2 fruit fly cellular contexts compared by ENCODE assay signal in the genomic region with DNA sequence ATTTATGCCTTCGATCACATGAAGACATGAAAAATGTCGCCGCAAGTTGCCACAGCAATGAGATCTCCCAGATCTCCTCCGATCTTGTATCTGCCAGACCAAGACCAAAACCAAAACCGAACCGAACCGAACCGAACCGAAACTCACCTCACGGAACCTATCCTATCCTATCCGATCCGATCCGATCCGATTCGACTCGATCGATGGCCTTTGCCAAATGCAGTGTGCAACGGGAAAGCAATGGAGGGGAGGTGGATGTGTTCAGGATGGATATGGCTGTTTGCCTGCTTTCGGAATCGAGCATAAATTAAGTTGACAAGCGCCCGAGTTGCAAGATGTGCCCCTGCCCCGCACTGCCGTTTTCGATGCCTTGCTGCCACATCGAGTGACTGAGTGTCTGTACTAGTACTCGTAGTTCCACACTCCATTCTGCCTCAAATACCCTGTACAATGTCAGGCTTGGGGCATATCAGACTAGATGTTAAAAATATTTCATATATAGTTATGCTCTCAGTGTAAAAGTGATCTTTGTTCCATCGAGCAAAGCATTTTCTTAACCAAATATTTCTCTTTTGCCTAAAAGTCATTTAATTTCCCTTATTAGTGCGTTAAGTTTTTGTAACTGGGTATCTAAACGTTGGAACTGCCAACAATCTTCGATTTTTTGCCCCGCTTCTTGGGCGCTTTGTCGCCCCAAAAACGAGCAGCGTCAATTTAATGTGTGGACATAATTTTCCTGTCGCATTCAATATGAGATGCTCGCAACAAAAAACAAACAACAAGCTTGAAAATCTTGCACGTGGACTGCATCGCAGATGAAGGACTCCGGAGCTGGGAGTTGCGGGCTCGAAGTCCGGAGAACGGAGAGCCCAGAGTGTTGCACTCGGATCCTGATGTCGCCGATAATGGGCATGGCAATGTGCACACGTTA.
TF ChIP-seq lines count a peak whose summit lies in the region.

No protein-coding gene starts in this region.

TF ChIP-seq in whole organism, embryonic, 481 proteins besides CTCF, POLR2A, EP300 and RAD21 (continued from another document and continues in another):
- TF ChIP-seq CG18599 (GFP tag; optimal IDR thresholded peaks at IDR 0.05; lab: Kevin White, UChicago) = peak; percentile 33
- TF ChIP-seq Sry-δ (GFP tag; optimal IDR thresholded peaks at IDR 0.05; lab: Kevin White, UChicago) = peak; percentile 44
- TF ChIP-seq CG15601 (tag; optimal IDR thresholded peaks at IDR 0.05; lab: Kevin White, UChicago) = peak; percentile 81
- TF ChIP-seq Bteb2 (GFP tag; optimal IDR thresholded peaks at IDR 0.05; lab: Kevin White, UChicago) = peak; percentile 43
- peak; percentile 88 for TF ChIP-seq az2 (GFP tag; optimal IDR thresholded peaks at IDR 0.05; lab: Kevin White, UChicago)
- no peak for TF ChIP-seq CG7963 (GFP tag; IDR thresholded peaks at IDR 0.05; lab: Robert Waterston, UW; ENCODE audit: partially characterized antibody)
- no peak for TF ChIP-seq Trl (optimal IDR thresholded peaks at IDR 0.05; lab: Kevin White, UChicago)
- TF ChIP-seq Trl (GFP tag; optimal IDR thresholded peaks at IDR 0.05; lab: Kevin White, UChicago) = peak; percentile 80
- no peak for TF ChIP-seq CG3995 (GFP tag; optimal IDR thresholded peaks at IDR 0.05; lab: Kevin White, UChicago)
- TF ChIP-seq zfh2 (GFP tag; optimal IDR thresholded peaks at IDR 0.05; lab: Kevin White, UChicago) = no peak
- TF ChIP-seq Scr (GFP tag; IDR thresholded peaks at IDR 0.05; lab: Robert Waterston, UW; ENCODE audit: partially characterized antibody) = no peak
- no peak for TF ChIP-seq danr (GFP tag; IDR thresholded peaks at IDR 0.05; lab: Robert Waterston, UW)
- no peak for TF ChIP-seq corto (GFP tag; optimal IDR thresholded peaks at IDR 0.05; lab: Kevin White, UChicago)
- TF ChIP-seq jigr1 (GFP tag; IDR thresholded peaks at IDR 0.05; lab: Robert Waterston, UW) = peak; percentile 73; the same call in 2 of the 3 replicates
- TF ChIP-seq Nf-YC (tag; optimal IDR thresholded peaks at IDR 0.05; lab: Kevin White, UChicago) = no peak
- TF ChIP-seq Dll (GFP tag; IDR thresholded peaks at IDR 0.05; lab: Robert Waterston, UW; ENCODE audit: partially characterized antibody) = no peak
- no peak for TF ChIP-seq Opbp (GFP tag; IDR thresholded peaks at IDR 0.05; lab: Robert Waterston, UW; ENCODE audit: partially characterized antibody)
- peak; percentile 61 for TF ChIP-seq Atf3 (GFP tag; optimal IDR thresholded peaks at IDR 0.05; lab: Kevin White, UChicago)
- TF ChIP-seq tna (GFP tag; IDR thresholded peaks at IDR 0.05; lab: Robert Waterston, UW; ENCODE audit: partially characterized antibody) = no peak
- peak; percentile 50 for TF ChIP-seq CG6272 (GFP tag; IDR thresholded peaks at IDR 0.05; lab: Robert Waterston, UW)
- no peak for TF ChIP-seq CG14860 (GFP tag; IDR thresholded peaks at IDR 0.05; lab: Robert Waterston, UW; ENCODE audit: partially characterized antibody)
- no peak for TF ChIP-seq mld (GFP tag; IDR thresholded peaks at IDR 0.05; lab: Robert Waterston, UW; ENCODE audit: partially characterized antibody)
- TF ChIP-seq CG12236 (GFP tag; optimal IDR thresholded peaks at IDR 0.05; lab: Kevin White, UChicago) = peak; percentile 77
- TF ChIP-seq MBD-R2 (GFP tag; IDR thresholded peaks at IDR 0.05; lab: Robert Waterston, UW) = no peak
- peak; percentile 66 for TF ChIP-seq org-1 (GFP tag; optimal IDR thresholded peaks at IDR 0.05; lab: Kevin White, UChicago)
- no peak for TF ChIP-seq abd-A (tag; optimal IDR thresholded peaks at IDR 0.05; lab: Kevin White, UChicago)
- TF ChIP-seq hbn (GFP tag; IDR thresholded peaks at IDR 0.05; lab: Robert Waterston, UW; ENCODE audit: partially characterized antibody) = no peak
- TF ChIP-seq nau (GFP tag; optimal IDR thresholded peaks at IDR 0.05; lab: Kevin White, UChicago) = peak; percentile 17
- TF ChIP-seq ERR (GFP tag; optimal IDR thresholded peaks at IDR 0.05; lab: Kevin White, UChicago) = peak; percentile 3
- peak; percentile 58 for TF ChIP-seq tap (tag; optimal IDR thresholded peaks at IDR 0.05; lab: Kevin White, UChicago)
- peak; percentile 95 for TF ChIP-seq Ets65A (GFP tag; lab: Kevin White, UChicago)
- TF ChIP-seq bbx (GFP tag; IDR thresholded peaks at IDR 0.05; lab: Robert Waterston, UW; ENCODE audit: partially characterized antibody) = no peak
- no peak for TF ChIP-seq luna (GFP tag; optimal IDR thresholded peaks at IDR 0.05; lab: Kevin White, UChicago)
- TF ChIP-seq B-H2 (GFP tag; optimal IDR thresholded peaks at IDR 0.05; lab: Kevin White, UChicago) = no peak
- TF ChIP-seq CG9932 (GFP tag; IDR thresholded peaks at IDR 0.05; lab: Robert Waterston, UW) = no peak
- TF ChIP-seq chinmo (GFP tag; IDR thresholded peaks at IDR 0.05; lab: Robert Waterston, UW; ENCODE audit: partially characterized antibody) = no peak
- TF ChIP-seq CG9437 (GFP tag; optimal IDR thresholded peaks at IDR 0.05; lab: Kevin White, UChicago) = peak; percentile 67
- peak; percentile 66 for TF ChIP-seq CG33213 (GFP tag; optimal IDR thresholded peaks at IDR 0.05; lab: Kevin White, UChicago)
- TF ChIP-seq Lpt (GFP tag; optimal IDR thresholded peaks at IDR 0.05; lab: Kevin White, UChicago) = no peak
- peak; percentile 78 for TF ChIP-seq grau (tag; optimal IDR thresholded peaks at IDR 0.05; lab: Kevin White, UChicago)
- TF ChIP-seq CG2875 (GFP tag; optimal IDR thresholded peaks at IDR 0.05; lab: Kevin White, UChicago) = peak; percentile 74
- TF ChIP-seq Bdp1 (GFP tag; optimal IDR thresholded peaks at IDR 0.05; lab: Kevin White, UChicago) = peak; percentile 58
- TF ChIP-seq CG12219 (GFP tag; optimal IDR thresholded peaks at IDR 0.05; lab: Kevin White, UChicago) = peak; percentile 76
- TF ChIP-seq CG34376 (GFP tag; optimal IDR thresholded peaks at IDR 0.05; lab: Kevin White, UChicago) = no peak
- TF ChIP-seq CG14014 (GFP tag; IDR thresholded peaks at IDR 0.05; lab: Robert Waterston, UW) = no peak
- peak; percentile 64 for TF ChIP-seq Rx (GFP tag; IDR thresholded peaks at IDR 0.05; lab: Robert Waterston, UW)
- TF ChIP-seq Fer3 (tag; optimal IDR thresholded peaks at IDR 0.05; lab: Kevin White, UChicago) = peak; percentile 13
- peak; percentile 87 for TF ChIP-seq CG4820 (GFP tag; optimal IDR thresholded peaks at IDR 0.05; lab: Kevin White, UChicago)
- peak; percentile 75 for TF ChIP-seq PHDP (tag; optimal IDR thresholded peaks at IDR 0.05; lab: Kevin White, UChicago)
- peak; percentile 64 for TF ChIP-seq CG12155 (GFP tag; optimal IDR thresholded peaks at IDR 0.05; lab: Kevin White, UChicago)
- TF ChIP-seq CG2712 (tag; optimal IDR thresholded peaks at IDR 0.05; lab: Kevin White, UChicago) = peak; percentile 91
- no peak for TF ChIP-seq pita (GFP tag; optimal IDR thresholded peaks at IDR 0.05; lab: Kevin White, UChicago)
- TF ChIP-seq CG2202 (tag; optimal IDR thresholded peaks at IDR 0.05; lab: Kevin White, UChicago) = peak; percentile 89
- TF ChIP-seq gcm2 (GFP tag; optimal IDR thresholded peaks at IDR 0.05; lab: Kevin White, UChicago) = peak; percentile 30
- TF ChIP-seq ems (GFP tag; optimal IDR thresholded peaks at IDR 0.05; lab: Kevin White, UChicago) = peak; percentile 61
- no peak for TF ChIP-seq CG2120 (GFP tag; optimal IDR thresholded peaks at IDR 0.05; lab: Kevin White, UChicago)
- peak; percentile 64 for TF ChIP-seq CG4730 (GFP tag; IDR thresholded peaks at IDR 0.05; lab: Robert Waterston, UW)
- no peak for TF ChIP-seq Doc3 (GFP tag; IDR thresholded peaks at IDR 0.05; lab: Robert Waterston, UW; ENCODE audit: partially characterized antibody)
- TF ChIP-seq CG14441 (GFP tag; IDR thresholded peaks at IDR 0.05; lab: Robert Waterston, UW) = peak; percentile 64

TF ChIP-seq in whole organism, prepupa, 60 proteins besides CTCF, POLR2A, EP300 and RAD21 (continued from another document):
- peak; percentile 56 for TF ChIP-seq vri (GFP tag; optimal IDR thresholded peaks at IDR 0.05; lab: Kevin White, UChicago)
- TF ChIP-seq ss (GFP tag; optimal IDR thresholded peaks at IDR 0.05; lab: Kevin White, UChicago) = peak; percentile 87 to 91
- peak; percentile 89 for TF ChIP-seq spab (GFP tag; optimal IDR thresholded peaks at IDR 0.05; lab: Kevin White, UChicago)
- TF ChIP-seq Blimp-1 (GFP tag; optimal IDR thresholded peaks at IDR 0.05; lab: Kevin White, UChicago) = no peak
- peak; percentile 90 for TF ChIP-seq dsx (GFP tag; optimal IDR thresholded peaks at IDR 0.05; lab: Kevin White, UChicago; ENCODE audit: poor library complexity, severe bottlenecking)
- TF ChIP-seq CG6808 (GFP tag; optimal IDR thresholded peaks at IDR 0.05; lab: Kevin White, UChicago) = peak; percentile 85
- peak; percentile 95 for TF ChIP-seq CG3919 (GFP tag; optimal IDR thresholded peaks at IDR 0.05; lab: Kevin White, UChicago)
- TF ChIP-seq CG6276 (GFP tag; optimal IDR thresholded peaks at IDR 0.05; lab: Kevin White, UChicago) = peak; percentile 78
- peak; percentile 86 for TF ChIP-seq CG34406 (GFP tag; optimal IDR thresholded peaks at IDR 0.05; lab: Kevin White, UChicago)
